Fruit fly (Drosophila melanogaster) Kc167 (cell line): ENCODE data around the gene CG15530.

Source experiments
- Myc ChIP-seq: fragments of >200 bp; optimal IDR thresholded peaks from 2 replicates; lab custom pipeline; 2017; ENCODE audit warnings: missing external identifiers
- Sin3A ChIP-seq: fragments of >200 bp; optimal IDR thresholded peaks from 2 replicates; lab custom pipeline; 2018; ENCODE audit warnings: missing external identifiers
- h ChIP-seq: fragments of >200 bp; optimal IDR thresholded peaks from 3 replicates; lab custom pipeline; 2018; ENCODE audit warnings: missing external identifiers
- insv ChIP-seq: fragments of >200 bp; optimal IDR thresholded peaks from 3 replicates; lab custom pipeline; 2018; ENCODE audit warnings: missing external identifiers
- psq ChIP-seq: fragments of >200 bp; optimal IDR thresholded peaks from 2 replicates; lab custom pipeline; 2017; ENCODE audit warnings: missing external identifiers
- ttk ChIP-seq: sonication (Bioruptor generic); optimal IDR thresholded peaks from 2 replicates; lab custom pipeline; 2017; ENCODE audit warnings: missing external identifiers

CG15530 gene

dm6 chr3R:30208011-30208410 lies 30.3 kb downstream of the CG15530 start:
- no peak for TF ChIP-seq ttk
- TF ChIP-seq psq (lab: Kevin White, UChicago): no peak
- TF ChIP-seq Myc: no peak
- TF ChIP-seq insv: no peak

- no peak for TF ChIP-seq insv
- TF ChIP-seq Myc: no peak
- no peak for TF ChIP-seq Sin3A (lab: Kevin White, UChicago)
- TF ChIP-seq ttk: no peak
- TF ChIP-seq h (lab: Kevin White, UChicago): no peak
- TF ChIP-seq psq (lab: Kevin White, UChicago): no peak
Measured at dm6 chr3R:30208766-30209484, 31.2 kb downstream of the CG15530 start, which contains the start of gene RpS7. Gene RpS7 (minus strand): TSS chr3R:30209020.

- TF ChIP-seq insv: no peak
- no peak for TF ChIP-seq h (lab: Kevin White, UChicago)
- no peak for TF ChIP-seq psq (lab: Kevin White, UChicago)
- TF ChIP-seq Sin3A (lab: Kevin White, UChicago): no peak
- TF ChIP-seq ttk: no peak
- TF ChIP-seq Myc: no peak
Measured at dm6 chr3R:30209648-30210047, 32.0 kb downstream of the CG15530 start, which contains the start of gene Anp. Gene Anp (plus strand): TSS chr3R:30209948.

dm6 chr3R:30210560-30210959 lies 32.9 kb downstream of the CG15530 start, which contains the start of gene CecA1:
Gene CecA1 (plus strand): TSS chr3R:30210874.
- TF ChIP-seq Myc (no peak), insv (no peak), psq (lab: Kevin White, UChicago) (no peak), h (lab: Kevin White, UChicago) (no peak), Sin3A (lab: Kevin White, UChicago) (no peak), ttk (no peak)

- TF ChIP-seq insv (no peak), psq (lab: Kevin White, UChicago) (no peak), h (lab: Kevin White, UChicago) (no peak), Myc (no peak), ttk (no peak), Sin3A (lab: Kevin White, UChicago) (no peak)
Measured at dm6 chr3R:30211856-30212255, 34.2 kb downstream of the CG15530 start, which contains the start of gene CecA2. Gene CecA2 (plus strand): TSS chr3R:30212156.

- TF ChIP-seq ttk: no peak
- no peak for TF ChIP-seq Myc
Measured at dm6 chr3R:30213697-30214096, 36.0 kb downstream of the CG15530 start, which contains the start of gene CecB. Gene CecB (minus strand): TSS chr3R:30213797.

dm6 chr3R:30215020-30215419 lies 37.3 kb downstream of the CG15530 start:
- no peak for TF ChIP-seq psq (lab: Kevin White, UChicago)
- no peak for TF ChIP-seq insv
- no peak for TF ChIP-seq h (lab: Kevin White, UChicago)
- TF ChIP-seq Myc: no peak
- TF ChIP-seq Sin3A (lab: Kevin White, UChicago): no peak
- no peak for TF ChIP-seq ttk

- TF ChIP-seq Myc (no peak), psq (lab: Kevin White, UChicago) (no peak), h (lab: Kevin White, UChicago) (no peak), insv (no peak), Sin3A (lab: Kevin White, UChicago) (no peak), ttk (no peak)
Measured at dm6 chr3R:30216210-30216609, 38.5 kb downstream of the CG15530 start, which contains the start of gene CecC. Gene CecC (plus strand): TSS chr3R:30216484.

dm6 chr3R:30222236-30222635 lies 44.6 kb downstream of the CG15530 start:
- TF ChIP-seq Sin3A (lab: Kevin White, UChicago): no peak
- TF ChIP-seq insv: no peak
- TF ChIP-seq h (lab: Kevin White, UChicago): no peak
- TF ChIP-seq Myc: no peak
- TF ChIP-seq psq (lab: Kevin White, UChicago): no peak
- no peak for TF ChIP-seq ttk

- TF ChIP-seq insv (no peak), Sin3A (lab: Kevin White, UChicago) (no peak), ttk (no peak), h (lab: Kevin White, UChicago) (no peak), Myc (no peak), psq (lab: Kevin White, UChicago) (no peak)
Measured at dm6 chr3R:30224577-30224976, 46.9 kb downstream of the CG15530 start.
